Worm (Caenorhabditis elegans) whole organism, young adult: Measurements from ENCODE around the gene Y116A8C.38.
"Not testable (repeated sequence)": the region's sequence is repeated elsewhere in the genome, so short reads cannot be mapped to it uniquely, and the experiment has no call there.

Experiments
- F22D6.2 ChIP-seq: sonication (generic microtip); optimal IDR thresholded peaks from 2 replicates; lab custom pipeline; 2016; ENCODE audit warnings: mild to moderate bottlenecking, missing genetic modification characterization, missing compliant biosample characterization
- F23B12.7 ChIP-seq: sonication (generic microtip); optimal IDR thresholded peaks from 2 replicates; lab custom pipeline; 2017; ENCODE audit warnings: missing genetic modification characterization, mild to moderate bottlenecking, missing compliant biosample characterization, antibody characterized with exemption, moderate library complexity; ENCODE audit not compliant: insufficient read depth
- F52B5.7 ChIP-seq: sonication (generic microtip); optimal IDR thresholded peaks from 2 replicates; lab custom pipeline; 2016; ENCODE audit warnings: mild to moderate bottlenecking, missing genetic modification characterization, missing compliant biosample characterization
- F55B11.4 ChIP-seq: sonication (generic microtip); optimal IDR thresholded peaks from 2 replicates; lab custom pipeline; 2016; ENCODE audit warnings: missing compliant biosample characterization, missing genetic modification characterization, borderline replicate concordance; ENCODE audit not compliant: insufficient read depth
- F57A8.1 ChIP-seq: fragments of 200-800 bp; sonication (Bioruptor generic); optimal IDR thresholded peaks from 2 replicates; lab custom pipeline; 2018; ENCODE audit warnings: mild to moderate bottlenecking, missing genetic modification characterization, moderate library complexity, missing compliant biosample characterization
- Y53F4B.3 ChIP-seq: fragments of 200-800 bp; sonication (Bioruptor generic); IDR thresholded peaks from 2 replicates; pipeline ENCODE4 v1.3.6; 2022; ENCODE audit warnings: missing genetic modification reagents, missing genetic modification characterization, missing compliant biosample characterization
- Y56A3A.18 ChIP-seq: fragments of 200-800 bp; sonication (Bioruptor generic); IDR thresholded peaks from 2 replicates; pipeline ENCODE4 v1.3.6; 2022; ENCODE audit warnings: missing genetic modification reagents, missing genetic modification characterization, missing compliant biosample characterization
- Y95B8A.8 ChIP-seq: fragments of 200-800 bp; sonication (Bioruptor generic); IDR thresholded peaks from 2 replicates; pipeline ENCODE4 v1.3.6; 2022; ENCODE audit warnings: missing genetic modification reagents, missing genetic modification characterization, missing compliant biosample characterization
- ama-1 ChIP-seq, 3 experiments: fragments of 150-350 bp in 1 of 3; sonication (generic microtip) in 2 of 3; optimal IDR thresholded peaks; 2 replicates each; lab custom pipeline; 2014 to 2018; ENCODE audit warnings: missing biosample characterization in 2 of 3, missing genetic modification characterization in 2 of 3, missing genetic modification reagents in 2 of 3
- attf-6 ChIP-seq: fragments of 200-800 bp; sonication (Bioruptor generic); IDR thresholded peaks from 2 replicates; pipeline ENCODE4 v1.3.6; 2022; ENCODE audit warnings: missing genetic modification reagents, missing genetic modification characterization, missing compliant biosample characterization
- ccch-3 ChIP-seq: fragments of 200-800 bp; sonication (Bioruptor generic); optimal IDR thresholded peaks from 2 replicates; lab custom pipeline; 2018; ENCODE audit warnings: mild to moderate bottlenecking, missing genetic modification characterization, missing compliant biosample characterization
- ceh-27 ChIP-seq: fragments of 200-800 bp; sonication (Bioruptor generic); optimal IDR thresholded peaks from 2 replicates; lab custom pipeline; 2018; ENCODE audit warnings: mild to moderate bottlenecking, missing genetic modification characterization, moderate library complexity, missing compliant biosample characterization
- ceh-40 ChIP-seq: fragments of 200-800 bp; sonication (Bioruptor generic); IDR thresholded peaks from 2 replicates; pipeline ENCODE4 v1.3.6; 2022; ENCODE audit warnings: missing genetic modification characterization, missing compliant biosample characterization
- dpff-1 ChIP-seq: sonication (generic microtip); optimal IDR thresholded peaks from 2 replicates; lab custom pipeline; 2017; ENCODE audit warnings: mild to moderate bottlenecking, missing genetic modification characterization, missing compliant biosample characterization
- ekl-4 ChIP-seq: fragments of 200-800 bp; sonication (Bioruptor generic); IDR thresholded peaks from 2 replicates; pipeline ENCODE4 v1.3.6; 2022; ENCODE audit warnings: missing genetic modification reagents, missing genetic modification characterization, missing compliant biosample characterization
- him-1 ChIP-seq: sonication (generic microtip); optimal IDR thresholded peaks from 2 replicates; lab custom pipeline; 2016; ENCODE audit warnings: missing genotype, missing genetic modification reagents, missing genetic modification characterization, missing compliant biosample characterization
- hlh-26 ChIP-seq: fragments of 200-800 bp; sonication (Bioruptor generic); conservative IDR thresholded peaks from 2 replicates; pipeline ENCODE4 v1.3.6; 2022; ENCODE audit warnings: missing genetic modification reagents, missing genetic modification characterization, missing compliant biosample characterization
- hmg-20 ChIP-seq: fragments of 200-800 bp; sonication (Bioruptor generic); IDR thresholded peaks from 2 replicates; pipeline ENCODE4 v1.3.6; 2022; ENCODE audit warnings: missing genetic modification reagents, missing genetic modification characterization, missing compliant biosample characterization
- let-526 ChIP-seq: fragments of 200-800 bp; sonication (Bioruptor generic); IDR thresholded peaks from 2 replicates; pipeline ENCODE4 v1.3.6; 2022; ENCODE audit warnings: missing genetic modification reagents, missing genetic modification characterization, missing compliant biosample characterization
- lin-26 ChIP-seq: fragments of 200-800 bp; sonication (Bioruptor generic); IDR thresholded peaks from 2 replicates; pipeline ENCODE4 v1.3.6; 2022; ENCODE audit warnings: missing genetic modification reagents, missing genetic modification characterization, missing compliant biosample characterization
- lin-40 ChIP-seq: sonication (generic microtip); optimal IDR thresholded peaks from 2 replicates; lab custom pipeline; 2016; ENCODE audit warnings: missing genetic modification characterization, mild to moderate bottlenecking, missing compliant biosample characterization, missing genotype, missing genetic modification reagents
- lin-54 ChIP-seq: fragments of 200-800 bp; sonication (Bioruptor generic); optimal IDR thresholded peaks from 2 replicates; lab custom pipeline; 2018; ENCODE audit warnings: mild to moderate bottlenecking, missing genetic modification characterization, missing compliant biosample characterization
- lsl-1 ChIP-seq: fragments of 200-800 bp; sonication (Bioruptor generic); optimal IDR thresholded peaks from 2 replicates; lab custom pipeline; 2018; ENCODE audit warnings: mild to moderate bottlenecking, missing genetic modification characterization, moderate library complexity, missing compliant biosample characterization
- mel-28 ChIP-seq: sonication (generic microtip); optimal IDR thresholded peaks from 2 replicates; lab custom pipeline; 2016; ENCODE audit warnings: borderline replicate concordance, mild to moderate bottlenecking, missing genetic modification characterization, missing compliant biosample characterization
- mxl-1 ChIP-seq: sonication (generic microtip); optimal IDR thresholded peaks from 2 replicates; lab custom pipeline; 2016; ENCODE audit warnings: missing genetic modification characterization, missing compliant biosample characterization
- nhr-120 ChIP-seq: fragments of 200-800 bp; sonication (Bioruptor generic); IDR thresholded peaks from 2 replicates; pipeline ENCODE4 v1.3.6; 2022; ENCODE audit warnings: missing genetic modification characterization, missing compliant biosample characterization
- nhr-80 ChIP-seq: sonication (generic microtip); optimal IDR thresholded peaks from 2 replicates; lab custom pipeline; 2016; ENCODE audit warnings: missing genetic modification characterization, missing compliant biosample characterization
- rcor-1 ChIP-seq: fragments of 200-800 bp; sonication (Bioruptor generic); IDR thresholded peaks from 2 replicates; pipeline ENCODE4 v1.3.6; 2022; ENCODE audit warnings: missing genetic modification reagents, missing genetic modification characterization, missing compliant biosample characterization
- repo-1 ChIP-seq: sonication (generic microtip); optimal IDR thresholded peaks from 2 replicates; lab custom pipeline; 2017; ENCODE audit warnings: mild to moderate bottlenecking, missing genetic modification characterization, missing compliant biosample characterization
- rpc-1 ChIP-seq, 2 experiments: fragments of 150-350 bp in 1 of 2; sonication (generic microtip) in 1 of 2; optimal IDR thresholded peaks; 2 replicates each; lab custom pipeline; 2014 to 2018; ENCODE audit warnings: missing biosample characterization in 1 of 2, missing genetic modification characterization in 1 of 2, missing genetic modification reagents in 1 of 2, missing genotype in 1 of 2
- sdz-38 ChIP-seq: sonication (generic microtip); optimal IDR thresholded peaks from 2 replicates; lab custom pipeline; 2016; ENCODE audit warnings: missing genotype, missing genetic modification characterization, missing compliant biosample characterization
- snpc-4 ChIP-seq, 5 experiments: fragments of 150-350 bp in 1 of 5; sonication (generic microtip) in 4 of 5; optimal IDR thresholded peaks; 2 replicates each; lab custom pipeline; 2014 to 2018; ENCODE audit warnings: missing genetic modification characterization in 5 of 5, missing biosample characterization in 3 of 5, antibody characterized with exemption in 2 of 5, mild to moderate bottlenecking in 2 of 5, missing compliant biosample characterization in 2 of 5, missing genotype in 2 of 5, moderate library complexity in 2 of 5, missing genetic modification reagents in 1 of 5
- tbp1 ChIP-seq: fragments of 200-800 bp; sonication (Bioruptor generic); optimal IDR thresholded peaks from 2 replicates; lab custom pipeline; 2018; ENCODE audit warnings: mild to moderate bottlenecking, missing genetic modification characterization, missing compliant biosample characterization
- tlf-1 ChIP-seq: fragments of 200-800 bp; sonication (Bioruptor generic); optimal IDR thresholded peaks from 2 replicates; lab custom pipeline; 2018; ENCODE audit warnings: mild to moderate bottlenecking, missing genetic modification characterization, missing compliant biosample characterization
- unc-130 ChIP-seq: sonication (generic microtip); optimal IDR thresholded peaks from 2 replicates; lab custom pipeline; 2016; ENCODE audit warnings: missing genetic modification reagents, missing genetic modification characterization, missing compliant biosample characterization
- zfh-2 ChIP-seq: fragments of 200-800 bp; sonication (Bioruptor generic); conservative IDR thresholded peaks from 2 replicates; pipeline ENCODE4 v1.3.6; 2022; ENCODE audit warnings: missing genetic modification reagents, missing genetic modification characterization, missing compliant biosample characterization
- ztf-22 ChIP-seq: fragments of 200-800 bp; sonication (Bioruptor generic); optimal IDR thresholded peaks from 2 replicates; lab custom pipeline; 2018; ENCODE audit warnings: mild to moderate bottlenecking, missing genetic modification characterization, moderate library complexity, missing compliant biosample characterization
- ztf-26 ChIP-seq: sonication (generic microtip); optimal IDR thresholded peaks from 2 replicates; lab custom pipeline; 2017; ENCODE audit warnings: missing genetic modification characterization, missing compliant biosample characterization
- ztf-3 ChIP-seq: fragments of 200-800 bp; sonication (Bioruptor generic); optimal IDR thresholded peaks from 2 replicates; lab custom pipeline; 2018; ENCODE audit warnings: mild to moderate bottlenecking, missing genetic modification characterization, missing compliant biosample characterization

Y116A8C.38 gene

DNA sequence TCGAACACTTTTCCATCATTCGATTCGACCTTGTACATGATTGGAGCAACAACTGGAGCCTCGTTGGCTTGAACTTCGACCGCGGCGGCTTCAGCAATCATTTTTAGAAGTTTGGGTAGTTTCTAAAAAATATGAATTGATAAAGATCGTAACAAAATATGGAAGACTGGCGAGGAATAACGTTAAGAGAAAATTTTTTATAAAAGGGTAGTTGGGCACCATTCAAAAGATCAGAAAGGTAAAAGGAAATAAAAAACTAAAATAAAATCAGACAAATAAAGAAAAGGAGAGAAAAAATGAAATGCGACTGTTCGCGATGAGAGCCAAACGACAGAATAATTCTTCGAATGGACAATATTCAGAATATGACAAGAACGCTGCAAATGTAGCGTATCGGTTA is 34.4 kb downstream of the Y116A8C.38 start, which contains the start of gene skr-8:
Gene skr-8, minus strand, starts transcription at position 101 of the 400 bp plus-strand sequence.
- not testable (repeated sequence) for TF ChIP-seq ztf-26; rcor-1 (GFP tag; lab: Robert Waterston, UW); unc-130 (GFP tag; lab: Kevin White, UChicago)

DNA sequence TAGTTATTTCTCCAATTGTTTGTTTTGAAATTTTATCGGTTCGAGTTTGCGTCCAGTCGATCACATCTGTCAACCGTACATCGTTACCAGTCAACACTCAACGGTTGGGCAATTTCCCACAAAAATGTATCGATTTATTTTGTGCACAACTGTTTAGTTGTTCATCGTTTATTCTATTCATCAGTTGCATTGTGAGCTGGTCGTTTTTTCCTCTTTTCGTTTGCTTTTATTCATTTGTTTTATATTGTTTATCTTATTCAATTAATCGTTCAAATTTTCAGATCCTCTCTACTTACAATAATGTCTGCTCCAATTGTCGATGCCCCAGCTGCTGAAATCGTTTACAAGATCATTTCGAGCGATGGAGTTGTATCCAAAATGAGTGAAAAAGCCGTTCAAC is 35.6 kb downstream of the Y116A8C.38 start, which contains the start of gene skr-12:
Gene skr-12, plus strand, starts transcription at position 301 of the 400 bp plus-strand sequence.
- TF ChIP-seq nhr-120: no peak
- no peak for TF ChIP-seq mxl-1 (tag; lab: Kevin White, UChicago)
- no peak for TF ChIP-seq lin-26 (GFP tag; lab: Robert Waterston, UW)
- no peak for TF ChIP-seq attf-6 (GFP tag; lab: Robert Waterston, UW)
- TF ChIP-seq tbp1: no peak
- no peak for TF ChIP-seq ztf-22 (GFP tag; lab: Kevin White, UChicago)
- no peak for TF ChIP-seq lsl-1
- no peak for TF ChIP-seq mel-28 (tag; lab: Kevin White, UChicago)
- TF ChIP-seq ceh-40 (GFP tag; lab: Robert Waterston, UW): no peak
- TF ChIP-seq repo-1: no peak
- TF ChIP-seq ccch-3 (GFP tag; lab: Kevin White, UChicago): no peak
- no peak for TF ChIP-seq Y56A3A.18
- TF ChIP-seq tlf-1 (GFP tag; lab: Kevin White, UChicago): no peak
- TF ChIP-seq ceh-27: no peak
- no peak for TF ChIP-seq Y95B8A.8 (GFP tag; lab: Robert Waterston, UW)

ce11 chrIV:17171732-17172131 is 40.4 kb downstream of the Y116A8C.38 start:
- TF ChIP-seq repo-1 (no peak), tbp1 (no peak), nhr-80 (tag; lab: Kevin White, UChicago) (peak; percentile 88), rpc-1 (optimal IDR thresholded peaks at IDR 0.05; lab: Kevin White, UChicago) (no peak), rpc-1 (tag; optimal IDR thresholded peaks at IDR 0.05; lab: Kevin White, UChicago) (no peak), dpff-1 (tag; lab: Kevin White, UChicago) (no peak), F23B12.7 (tag; lab: Kevin White, UChicago) (no peak)

ce11 chrIV:17174087-17174486 is 42.7 kb downstream of the Y116A8C.38 start:
- TF ChIP-seq nhr-80 (tag; lab: Kevin White, UChicago) (peak; percentile 45), ekl-4 (GFP tag; lab: Robert Waterston, UW) (no peak)

DNA sequence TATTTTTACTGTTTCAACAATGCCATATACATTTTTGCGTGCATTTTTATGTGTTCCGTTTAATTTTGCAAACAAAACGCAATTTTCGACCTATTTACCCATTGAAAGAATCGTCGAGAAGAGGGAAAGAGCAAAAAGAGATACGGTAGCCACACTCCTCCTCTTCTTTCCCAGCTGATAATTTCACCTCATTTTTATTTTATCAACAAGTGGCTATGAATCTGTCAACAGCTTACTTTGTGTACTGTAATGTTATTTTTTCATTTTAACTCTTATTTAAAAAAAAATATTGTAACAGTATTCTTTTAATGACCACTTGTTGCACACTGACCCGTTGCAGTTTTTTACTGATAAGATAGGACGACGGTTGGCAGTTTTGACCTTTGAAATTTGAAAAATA is 43.6 kb downstream of the Y116A8C.38 start:
- no peak for TF ChIP-seq lin-40 (tag; lab: Kevin White, UChicago)
- no peak for TF ChIP-seq ztf-26
- no peak for TF ChIP-seq ama-1 (optimal IDR thresholded peaks at IDR 0.05; lab: Kevin White, UChicago)
- TF ChIP-seq ama-1 (GFP tag; optimal IDR thresholded peaks at IDR 0.05; lab: Kevin White, UChicago): no peak
- no peak for TF ChIP-seq let-526 (GFP tag; lab: Robert Waterston, UW)
- no peak for TF ChIP-seq him-1

- TF ChIP-seq snpc-4 (GFP tag; optimal IDR thresholded peaks at IDR 0.05; lab: Kevin White, UChicago): no peak
- no peak for TF ChIP-seq snpc-4 (tag; optimal IDR thresholded peaks at IDR 0.05; lab: Kevin White, UChicago)
- TF ChIP-seq zfh-2: no peak
- no peak for TF ChIP-seq ztf-3 (GFP tag; lab: Kevin White, UChicago)
- no peak for TF ChIP-seq F57A8.1 (GFP tag; lab: Kevin White, UChicago)
- TF ChIP-seq sdz-38 (tag; lab: Kevin White, UChicago): no peak
- no peak for TF ChIP-seq hmg-20 (GFP tag; lab: Robert Waterston, UW)
- TF ChIP-seq F22D6.2: no peak
- no peak for TF ChIP-seq hlh-26 (GFP tag; lab: Robert Waterston, UW)
- TF ChIP-seq F55B11.4 (tag; lab: Kevin White, UChicago): no peak
- TF ChIP-seq F52B5.7 (tag; lab: Kevin White, UChicago): no peak
- TF ChIP-seq Y53F4B.3 (GFP tag; lab: Robert Waterston, UW): no peak
- TF ChIP-seq lin-54 (GFP tag; lab: Kevin White, UChicago): no peak
Observed at ce11 chrIV:17176177-17176576, 44.8 kb downstream of the Y116A8C.38 start, which contains the start of gene C52D10.3. Gene C52D10.3, plus strand, starts transcription at chrIV:17176477.
